Fruit fly (Drosophila melanogaster) whole organism, wandering third instar larva: ENCODE results near the gene Eip63F-1.

Source experiments
- Abd-B ChIP-seq: fragments of >200 bp; optimal IDR thresholded peaks from 2 replicates; lab custom pipeline; 2017; ENCODE audit warnings: missing biosample characterization, missing genetic modification characterization
- CG32264 ChIP-seq: fragments of 200-800 bp; sonication (Bioruptor generic); optimal IDR thresholded peaks from 2 replicates; lab custom pipeline; 2016; ENCODE audit warnings: missing biosample characterization, missing genetic modification characterization
- CrebA ChIP-seq: fragments of 200-800 bp; sonication (Bioruptor generic); optimal IDR thresholded peaks from 2 replicates; lab custom pipeline; 2016; ENCODE audit warnings: missing biosample characterization, mild to moderate bottlenecking, missing genetic modification characterization, borderline replicate concordance
- Dfd ChIP-seq: fragments of >200 bp; optimal IDR thresholded peaks from 2 replicates; lab custom pipeline; 2017; ENCODE audit warnings: missing biosample characterization, missing genetic modification characterization
- Dif ChIP-seq: fragments of 200-275, 200-300 bp; sonication (Bioruptor generic); optimal IDR thresholded peaks from 2 replicates; lab custom pipeline; 2018; ENCODE audit warnings: missing biosample characterization, missing genetic modification characterization; ENCODE audit not compliant: partially characterized antibody
- GATAd ChIP-seq: sonication (Bioruptor generic); optimal IDR thresholded peaks from 2 replicates; lab custom pipeline; 2016; ENCODE audit warnings: missing biosample characterization, missing genetic modification characterization
- HLH106 ChIP-seq: fragments of 200-800 bp; optimal IDR thresholded peaks from 3 replicates; lab custom pipeline; 2019; ENCODE audit warnings: missing biosample characterization, mild to moderate bottlenecking, missing genetic modification characterization, moderate library complexity
- Hnf4 ChIP-seq: fragments of 200-800 bp; sonication (Bioruptor generic); optimal IDR thresholded peaks from 2 replicates; lab custom pipeline; 2016; ENCODE audit warnings: missing biosample characterization, mild to moderate bottlenecking, missing genetic modification characterization
- Hr78 ChIP-seq: fragments of >200 bp; optimal IDR thresholded peaks from 2 replicates; lab custom pipeline; 2017; ENCODE audit warnings: missing biosample characterization, missing genetic modification characterization
- Mio ChIP-seq: sonication (Bioruptor generic); optimal IDR thresholded peaks from 2 replicates; lab custom pipeline; 2016; ENCODE audit warnings: missing biosample characterization, missing genetic modification characterization
- N ChIP-seq: fragments of >200 bp; optimal IDR thresholded peaks from 2 replicates; lab custom pipeline; 2018; ENCODE audit warnings: missing biosample characterization, missing external identifiers, missing genetic modification characterization
- OdsH ChIP-seq: fragments of 200-800 bp; sonication (Bioruptor generic); optimal IDR thresholded peaks from 2 replicates; lab custom pipeline; 2016; ENCODE audit warnings: missing biosample characterization, mild to moderate bottlenecking, missing genetic modification characterization
- Vsx2 ChIP-seq: fragments of 200-300, 225-300 bp; sonication (Bioruptor generic); optimal IDR thresholded peaks from 2 replicates; lab custom pipeline; 2018; ENCODE audit warnings: missing biosample characterization, missing genetic modification characterization; ENCODE audit not compliant: partially characterized antibody
- br ChIP-seq: fragments of 200-800 bp; sonication (Bioruptor generic); optimal IDR thresholded peaks from 2 replicates; lab custom pipeline; 2016; ENCODE audit warnings: missing biosample characterization, missing genetic modification characterization
- dl ChIP-seq, 2 experiments: fragments of 175-275, 200-275 bp in 1 of 2; fragments of 200-275 bp in 1 of 2; sonication (Bioruptor generic); optimal IDR thresholded peaks; lab custom pipeline; 2018; ENCODE audit warnings: mild to moderate bottlenecking in 2 of 2, missing biosample characterization in 2 of 2, missing genetic modification characterization in 2 of 2, moderate library complexity in 2 of 2; ENCODE audit not compliant: partially characterized antibody in 2 of 2, insufficient read depth in 1 of 2
- dmrt93B ChIP-seq: fragments of 200-800 bp; sonication (Bioruptor generic); optimal IDR thresholded peaks from 2 replicates; lab custom pipeline; 2018; ENCODE audit warnings: missing biosample characterization, mild to moderate bottlenecking, missing genetic modification characterization
- dsf ChIP-seq: sonication (Bioruptor generic); optimal IDR thresholded peaks from 2 replicates; lab custom pipeline; 2016; ENCODE audit warnings: missing biosample characterization, missing genetic modification characterization, borderline replicate concordance
- ey ChIP-seq: fragments of 200-800 bp; sonication (Bioruptor generic); optimal IDR thresholded peaks from 2 replicates; lab custom pipeline; 2016; ENCODE audit warnings: missing biosample characterization, missing genetic modification characterization
- foxo ChIP-seq, 2 experiments: fragments of 200-800 bp; sonication (Bioruptor generic); optimal IDR thresholded peaks; 2 replicates in 1 of 2; 3 replicates in 1 of 2; lab custom pipeline; 2016 to 2017; ENCODE audit warnings: missing biosample characterization in 2 of 2, missing genetic modification characterization in 2 of 2
- fru ChIP-seq: fragments of 200-800 bp; sonication (Bioruptor generic); optimal IDR thresholded peaks from 3 replicates; lab custom pipeline; 2016; ENCODE audit warnings: missing biosample characterization, mild to moderate bottlenecking, missing genetic modification characterization
- h ChIP-seq: fragments of 200-800 bp; sonication (Bioruptor generic); optimal IDR thresholded peaks from 3 replicates; lab custom pipeline; 2016; ENCODE audit warnings: missing biosample characterization, mild to moderate bottlenecking, missing genetic modification characterization
- jim ChIP-seq: fragments of 175-275, 200-325 bp; sonication (Bioruptor generic); optimal IDR thresholded peaks from 2 replicates; lab custom pipeline; 2016; ENCODE audit warnings: missing biosample characterization, mild to moderate bottlenecking, missing genetic modification characterization
- pan ChIP-seq: fragments of >200 bp; optimal IDR thresholded peaks from 2 replicates; lab custom pipeline; 2017
- psq ChIP-seq: fragments of 200-800 bp; sonication (Bioruptor generic); optimal IDR thresholded peaks from 3 replicates; lab custom pipeline; 2017; ENCODE audit warnings: missing biosample characterization, mild to moderate bottlenecking, missing genetic modification characterization, moderate library complexity
- rgr ChIP-seq: fragments of 200-800 bp; sonication (Bioruptor generic); optimal IDR thresholded peaks from 3 replicates; lab custom pipeline; 2016; ENCODE audit warnings: missing biosample characterization, mild to moderate bottlenecking, missing genetic modification characterization
- sage ChIP-seq: fragments of 200-800 bp; sonication (Bioruptor generic); optimal IDR thresholded peaks from 2 replicates; lab custom pipeline; 2016; ENCODE audit warnings: missing biosample characterization, mild to moderate bottlenecking, missing genetic modification characterization
- tai ChIP-seq: sonication (Bioruptor generic); optimal IDR thresholded peaks from 2 replicates; lab custom pipeline; 2016; ENCODE audit warnings: missing biosample characterization, missing genetic modification characterization

The Eip63F-1 gene

dm6 chr3L:3980027-3980426 lies 44.6 kb upstream of the Eip63F-1 start:
- TF ChIP-seq GATAd (GFP tag; lab: Kevin White, UChicago) (no peak), pan (no peak), Hr78 (GFP tag; lab: Kevin White, UChicago) (no peak), HLH106 (tag; lab: Kevin White, UChicago) (no peak), tai (GFP tag; lab: Kevin White, UChicago) (no peak), dl (GFP tag; optimal IDR thresholded peaks at IDR 0.05; lab: Kevin White, UChicago; ENCODE audit: insufficient read depth in 1 of 2, partially characterized antibody in 2 of 2) (no peak), Dfd (GFP tag; lab: Kevin White, UChicago) (no peak), rgr (GFP tag; lab: Kevin White, UChicago) (no peak), h (GFP tag; lab: Kevin White, UChicago) (no peak), ey (no peak), dsf (no peak), sage (no peak)

dm6 chr3L:3978762-3979516 lies 43.5 kb upstream of the Eip63F-1 start:
- TF ChIP-seq Dif (GFP tag; lab: Kevin White, UChicago) (peak; percentile 31), dmrt93B (no peak), Vsx2 (peak; percentile 52)

- TF ChIP-seq OdsH (GFP tag; lab: Kevin White, UChicago) (peak; percentile 4), jim (GFP tag; lab: Kevin White, UChicago) (no peak), N (GFP tag; lab: Kevin White, UChicago) (no peak), psq (no peak), sage (no peak), foxo (GFP tag; optimal IDR thresholded peaks at IDR 0.05; lab: Kevin White, UChicago) (peak in 1 of 2 experiments; percentile 2), h (GFP tag; lab: Kevin White, UChicago) (peak; percentile 20), Mio (GFP tag; lab: Kevin White, UChicago) (no peak), rgr (GFP tag; lab: Kevin White, UChicago) (peak; percentile 9)
Observed at dm6 chr3L:3977622-3978355, 42.4 kb upstream of the Eip63F-1 start.

- TF ChIP-seq N (GFP tag; lab: Kevin White, UChicago) (no peak), tai (GFP tag; lab: Kevin White, UChicago) (no peak)
Observed at dm6 chr3L:3976438-3976837, 41.0 kb upstream of the Eip63F-1 start.

- TF ChIP-seq CrebA (GFP tag; lab: Kevin White, UChicago) (no peak), Hr78 (GFP tag; lab: Kevin White, UChicago) (no peak), HLH106 (tag; lab: Kevin White, UChicago) (no peak), h (GFP tag; lab: Kevin White, UChicago) (no peak), CG32264 (GFP tag; lab: Kevin White, UChicago) (no peak), Abd-B (GFP tag; lab: Kevin White, UChicago) (no peak), pan (no peak), dl (GFP tag; optimal IDR thresholded peaks at IDR 0.05; lab: Kevin White, UChicago; ENCODE audit: insufficient read depth in 1 of 2, partially characterized antibody in 2 of 2) (no peak), Dfd (GFP tag; lab: Kevin White, UChicago) (no peak), ey (no peak), br (no peak), sage (no peak), Hnf4 (GFP tag; lab: Kevin White, UChicago) (no peak), rgr (GFP tag; lab: Kevin White, UChicago) (no peak), fru (GFP tag; lab: Kevin White, UChicago) (no peak)
- TF ChIP-seq, all 38 proteins: peak for 0
Observed at dm6 chr3L:3972599-3972998, 37.2 kb upstream of the Eip63F-1 start, which contains the start of gene CG43915. TSS of gene CG43915 (plus strand) at chr3L:3972899.
